Fruit fly (Drosophila melanogaster) whole organism, embryonic: ENCODE results near the gene CG13603.

ENCODE experiments used
- BEAF-32 ChIP-seq: fragments of 200-800 bp; sonication (Bioruptor generic); optimal IDR thresholded peaks from 3 replicates; lab custom pipeline; 2017; ENCODE audit warnings: missing biosample characterization, missing genetic modification characterization, mild to moderate bottlenecking, moderate library complexity, missing genetic modification reagents
- CG10654 ChIP-seq: fragments of 200-800 bp; sonication (Bioruptor generic); optimal IDR thresholded peaks from 2 replicates; lab custom pipeline; 2016; ENCODE audit warnings: missing biosample characterization, missing genetic modification characterization
- CG11456 ChIP-seq: fragments of 200-800 bp; sonication (Bioruptor generic); IDR thresholded peaks from 3 replicates; pipeline ENCODE4 v1.3.6; 2022; ENCODE audit warnings: missing biosample characterization, missing genetic modification characterization
- CG12659 ChIP-seq: fragments of 200-800 bp; sonication (Bioruptor generic); optimal IDR thresholded peaks from 3 replicates; lab custom pipeline; 2017; ENCODE audit warnings: mild to moderate bottlenecking, missing biosample characterization, missing genetic modification reagents, missing genetic modification characterization
- CG13296 ChIP-seq: fragments of 200-800 bp; sonication (Bioruptor generic); optimal IDR thresholded peaks from 3 replicates; lab custom pipeline; 2018; ENCODE audit warnings: missing biosample characterization, mild to moderate bottlenecking, missing genetic modification characterization
- CG15479 ChIP-seq: fragments of 200-800 bp; sonication (Bioruptor generic); optimal IDR thresholded peaks from 3 replicates; lab custom pipeline; 2019; ENCODE audit warnings: missing biosample characterization, mild to moderate bottlenecking, missing genetic modification characterization, moderate library complexity
- CG1647 ChIP-seq: fragments of 200-800 bp; sonication (Bioruptor generic); optimal IDR thresholded peaks from 3 replicates; lab custom pipeline; 2016; ENCODE audit warnings: missing biosample characterization, missing genetic modification characterization
- CG17568 ChIP-seq: fragments of 200-800 bp; sonication (Bioruptor generic); optimal IDR thresholded peaks from 2 replicates; lab custom pipeline; 2018; ENCODE audit warnings: missing biosample characterization, mild to moderate bottlenecking, missing genetic modification characterization, moderate library complexity
- CG2116 ChIP-seq: fragments of 200-800 bp; sonication (Bioruptor generic); optimal IDR thresholded peaks from 3 replicates; lab custom pipeline; 2018; ENCODE audit warnings: missing biosample characterization, mild to moderate bottlenecking, missing genetic modification characterization
- CG43689 ChIP-seq: fragments of 200-800 bp; sonication (Bioruptor generic); IDR thresholded peaks from 2 replicates; pipeline ENCODE4 v1.3.6; 2022; ENCODE audit warnings: missing biosample characterization, missing genetic modification characterization
- CG6854 ChIP-seq: fragments of 200-800 bp; sonication (Bioruptor generic); optimal IDR thresholded peaks from 3 replicates; lab custom pipeline; 2017; ENCODE audit warnings: missing biosample characterization, mild to moderate bottlenecking, missing genetic modification characterization
- CG7556 ChIP-seq: fragments of 200-800 bp; sonication (Bioruptor generic); optimal IDR thresholded peaks from 2 replicates; lab custom pipeline; 2017; ENCODE audit warnings: missing biosample characterization, mild to moderate bottlenecking, missing genetic modification characterization
- CG7928 ChIP-seq: fragments of 200-800 bp; sonication (Bioruptor generic); optimal IDR thresholded peaks from 2 replicates; lab custom pipeline; 2017; ENCODE audit warnings: missing biosample characterization, mild to moderate bottlenecking, missing genetic modification characterization
- CG8089 ChIP-seq: fragments of 200-800 bp; sonication (Bioruptor generic); optimal IDR thresholded peaks from 3 replicates; lab custom pipeline; 2016; ENCODE audit warnings: missing biosample characterization, missing genetic modification characterization
- CrebB ChIP-seq: fragments of 200-800 bp; sonication (Bioruptor generic); optimal IDR thresholded peaks from 3 replicates; lab custom pipeline; 2018; ENCODE audit warnings: missing biosample characterization, mild to moderate bottlenecking, missing genetic modification characterization
- D ChIP-seq, 2 experiments: fragments of 200-800 bp in 1 of 2; fragments of >200 bp in 1 of 2; sonication (Bioruptor generic) in 1 of 2; optimal IDR thresholded peaks; 2 replicates in 1 of 2; 3 replicates in 1 of 2; lab custom pipeline; 2017; ENCODE audit warnings: mild to moderate bottlenecking in 1 of 2, missing biosample characterization in 1 of 2, missing genetic modification characterization in 1 of 2, missing genetic modification reagents in 1 of 2
- Dp ChIP-seq: fragments of 200-800 bp; sonication (Bioruptor generic); optimal IDR thresholded peaks from 2 replicates; lab custom pipeline; 2018; ENCODE audit warnings: missing biosample characterization, mild to moderate bottlenecking, missing genetic modification characterization, moderate library complexity
- E2f2 ChIP-seq: fragments of 200-800 bp; sonication (Bioruptor generic); IDR thresholded peaks from 2 replicates; pipeline ENCODE4 v1.3.6; 2022; ENCODE audit warnings: missing biosample characterization, missing genetic modification characterization
- Hmr ChIP-seq: fragments of 200-800 bp; sonication (Bioruptor generic); optimal IDR thresholded peaks from 3 replicates; lab custom pipeline; 2017; ENCODE audit warnings: mild to moderate bottlenecking, missing biosample characterization, missing genetic modification reagents, missing genetic modification characterization
- Hr3 ChIP-seq: fragments of 200-800 bp; sonication (Bioruptor generic); optimal IDR thresholded peaks from 3 replicates; lab custom pipeline; 2016; ENCODE audit warnings: missing biosample characterization, missing genetic modification characterization
- MBD-R2 ChIP-seq: fragments of 200-800 bp; sonication (Bioruptor generic); IDR thresholded peaks from 2 replicates; pipeline ENCODE4 v1.3.6; 2022; ENCODE audit warnings: missing biosample characterization, missing genetic modification characterization
- Nf-YC ChIP-seq: fragments of 200-800 bp; optimal IDR thresholded peaks from 3 replicates; lab custom pipeline; 2019; ENCODE audit warnings: missing biosample characterization, mild to moderate bottlenecking, missing genetic modification characterization, moderate library complexity
- Pdp1 ChIP-seq, 2 experiments: fragments of 200-800 bp; sonication (Bioruptor generic); optimal IDR thresholded peaks; 3 replicates each; lab custom pipeline; 2016; ENCODE audit warnings: missing biosample characterization in 2 of 2, missing genetic modification characterization in 2 of 2, mild to moderate bottlenecking in 1 of 2, moderate library complexity in 1 of 2
- Sin3A ChIP-seq: fragments of >200 bp; optimal IDR thresholded peaks from 2 replicates; lab custom pipeline; 2018
- Ssrp ChIP-seq: fragments of 200-800 bp; sonication (Bioruptor generic); optimal IDR thresholded peaks from 2 replicates; lab custom pipeline; 2018; ENCODE audit warnings: missing biosample characterization, mild to moderate bottlenecking, missing genetic modification characterization, moderate library complexity
- Usf ChIP-seq: fragments of 200-800 bp; sonication (Bioruptor generic); optimal IDR thresholded peaks from 2 replicates; lab custom pipeline; 2017; ENCODE audit warnings: missing genotype, missing biosample characterization, missing genetic modification characterization
- al ChIP-seq: fragments of 200-800 bp; sonication (Bioruptor generic); IDR thresholded peaks from 2 replicates; pipeline ENCODE4 v1.3.6; 2022; ENCODE audit warnings: missing biosample characterization, missing genetic modification characterization
- aop ChIP-seq: fragments of 200-800 bp; sonication (Bioruptor generic); IDR thresholded peaks from 2 replicates; pipeline ENCODE4 v1.3.6; 2022; ENCODE audit warnings: missing biosample characterization, missing genetic modification characterization
- chn ChIP-seq: fragments of 200-800 bp; sonication (Bioruptor generic); optimal IDR thresholded peaks from 2 replicates; lab custom pipeline; 2016; ENCODE audit warnings: missing biosample characterization, missing genetic modification characterization
- dan ChIP-seq: fragments of 200-800 bp; sonication (Bioruptor generic); IDR thresholded peaks from 2 replicates; pipeline ENCODE4 v1.3.6; 2022; ENCODE audit warnings: missing biosample characterization, missing genetic modification characterization
- dimm ChIP-seq: fragments of 200-800 bp; sonication (Bioruptor generic); IDR thresholded peaks from 2 replicates; pipeline ENCODE4 v1.3.6; 2022; ENCODE audit warnings: missing biosample characterization, missing genetic modification characterization
- dysf ChIP-seq: fragments of 200-800 bp; sonication (Bioruptor generic); IDR thresholded peaks from 3 replicates; pipeline ENCODE4 v1.3.6; 2022; ENCODE audit warnings: missing biosample characterization, missing genetic modification characterization
- fd102C ChIP-seq: fragments of 200-800 bp; sonication (Bioruptor generic); optimal IDR thresholded peaks from 2 replicates; lab custom pipeline; 2018; ENCODE audit warnings: missing biosample characterization, mild to moderate bottlenecking, missing genetic modification characterization, moderate library complexity
- ftz-f1 ChIP-seq: fragments of 200-800 bp; sonication (Bioruptor generic); optimal IDR thresholded peaks from 2 replicates; lab custom pipeline; 2016; ENCODE audit warnings: missing biosample characterization, missing genetic modification characterization
- hbn ChIP-seq: fragments of 200-800 bp; sonication (Bioruptor generic); IDR thresholded peaks from 2 replicates; pipeline ENCODE4 v1.3.6; 2022; ENCODE audit warnings: missing biosample characterization, missing genetic modification characterization; ENCODE audit not compliant: partially characterized antibody
- jumu ChIP-seq: fragments of 200-800 bp; sonication (Bioruptor generic); optimal IDR thresholded peaks from 3 replicates; lab custom pipeline; 2016; ENCODE audit warnings: missing biosample characterization, missing genetic modification characterization
- kni ChIP-seq: fragments of 200-800 bp; sonication (Bioruptor generic); optimal IDR thresholded peaks from 3 replicates; lab custom pipeline; 2017; ENCODE audit warnings: mild to moderate bottlenecking, missing biosample characterization, missing genetic modification reagents, missing genetic modification characterization
- lmd ChIP-seq: fragments of 200-800 bp; sonication (Bioruptor generic); IDR thresholded peaks from 2 replicates; pipeline ENCODE4 v1.3.6; 2022; ENCODE audit warnings: missing biosample characterization, missing genetic modification characterization
- lov ChIP-seq, 2 experiments: fragments of 200-800 bp in 1 of 2; fragments of >200 bp in 1 of 2; sonication (Bioruptor generic) in 1 of 2; IDR thresholded peaks in 1 of 2; optimal IDR thresholded peaks in 1 of 2; 2 replicates in 1 of 2; 3 replicates in 1 of 2; pipeline versions ENCODE4 v1.3.6 to Lab custom; 2017 to 2022; ENCODE audit warnings: missing biosample characterization in 1 of 2, missing genetic modification characterization in 1 of 2
- onecut ChIP-seq: fragments of 200-800 bp; sonication (Bioruptor generic); IDR thresholded peaks from 2 replicates; pipeline ENCODE4 v1.3.6; 2022; ENCODE audit warnings: missing biosample characterization, missing genetic modification characterization
- p53 ChIP-seq: fragments of 200-800 bp; sonication (Bioruptor generic); optimal IDR thresholded peaks from 2 replicates; lab custom pipeline; 2016; ENCODE audit warnings: missing biosample characterization, missing genetic modification characterization
- pb ChIP-seq: fragments of 200-800 bp; sonication (Bioruptor generic); optimal IDR thresholded peaks from 3 replicates; lab custom pipeline; 2016; ENCODE audit warnings: missing biosample characterization, missing genetic modification characterization
- phol ChIP-seq: fragments of 200-800 bp; sonication (Bioruptor generic); optimal IDR thresholded peaks from 3 replicates; lab custom pipeline; 2018; ENCODE audit warnings: missing biosample characterization, mild to moderate bottlenecking, missing genetic modification characterization, moderate library complexity
- pros ChIP-seq: fragments of 200-800 bp; sonication (Bioruptor generic); optimal IDR thresholded peaks from 3 replicates; lab custom pipeline; 2019; ENCODE audit warnings: missing biosample characterization, mild to moderate bottlenecking, missing genetic modification characterization, moderate library complexity
- sd ChIP-seq: fragments of 200-800 bp; sonication (Bioruptor generic); optimal IDR thresholded peaks from 3 replicates; lab custom pipeline; 2018; ENCODE audit warnings: missing biosample characterization, mild to moderate bottlenecking, missing genetic modification characterization, moderate library complexity
- sim ChIP-seq: fragments of 200-800 bp; sonication (Bioruptor generic); IDR thresholded peaks from 2 replicates; pipeline ENCODE4 v1.3.6; 2022; ENCODE audit warnings: missing biosample characterization, missing genetic modification characterization
- ssp ChIP-seq: fragments of 200-800 bp; sonication (Bioruptor generic); IDR thresholded peaks from 2 replicates; pipeline ENCODE4 v1.3.6; 2022; ENCODE audit warnings: missing biosample characterization, missing genetic modification characterization
- tap ChIP-seq: fragments of 200-800 bp; optimal IDR thresholded peaks from 3 replicates; lab custom pipeline; 2019; ENCODE audit warnings: missing biosample characterization, mild to moderate bottlenecking, missing genetic modification characterization, moderate library complexity
- tin ChIP-seq: fragments of 200-800 bp; sonication (Bioruptor generic); optimal IDR thresholded peaks from 3 replicates; lab custom pipeline; 2016; ENCODE audit warnings: missing biosample characterization, missing genetic modification characterization
- tx ChIP-seq: fragments of 200-800 bp; sonication (Bioruptor generic); optimal IDR thresholded peaks from 2 replicates; lab custom pipeline; 2016; ENCODE audit warnings: missing biosample characterization, missing genetic modification characterization
- zf30C ChIP-seq: fragments of 200-800 bp; sonication (Bioruptor generic); optimal IDR thresholded peaks from 3 replicates; lab custom pipeline; 2018; ENCODE audit warnings: missing biosample characterization, mild to moderate bottlenecking, missing genetic modification characterization

CG13603 gene

dm6 chr3R:23996224-23996623, 9.9 kb upstream of the CG13603 start, which contains the start of gene LSm3:
Gene LSm3, plus strand, starts transcription at chr3R:23996262.
- TF ChIP-seq Sin3A (lab: Kevin White, UChicago) (peak; percentile 29), kni (GFP tag; lab: Kevin White, UChicago) (no peak), pb (no peak), CG43689 (GFP tag; lab: Robert Waterston, UW) (no peak), CG10654 (GFP tag; lab: Kevin White, UChicago) (no peak), CG7928 (GFP tag; lab: Kevin White, UChicago) (no peak), dan (no peak), Pdp1 (GFP tag; optimal IDR thresholded peaks at IDR 0.05; lab: Kevin White, UChicago) (peak in 1 of 2 experiments; percentile 1), CG8089 (no peak), ftz-f1 (GFP tag; lab: Kevin White, UChicago) (no peak), Usf (GFP tag; lab: Kevin White, UChicago) (no peak), al (GFP tag; lab: Robert Waterston, UW) (no peak), onecut (GFP tag; lab: Robert Waterston, UW) (no peak), p53 (no peak), zf30C (GFP tag; lab: Kevin White, UChicago) (no peak), phol (no peak), sim (no peak), CG1647 (no peak), CG15479 (GFP tag; lab: Kevin White, UChicago) (peak; percentile 63), Hr3 (GFP tag; lab: Kevin White, UChicago) (no peak), chn (GFP tag; lab: Kevin White, UChicago) (no peak), BEAF-32 (peak; percentile 23), ssp (no peak), D (optimal IDR thresholded peaks at IDR 0.05; lab: Kevin White, UChicago) (no peak), D (GFP tag; optimal IDR thresholded peaks at IDR 0.05; lab: Kevin White, UChicago) (no peak), E2f2 (GFP tag; lab: Robert Waterston, UW) (peak; percentile 48), tap (no peak), jumu (GFP tag; lab: Kevin White, UChicago) (no peak), CG6854 (GFP tag; lab: Kevin White, UChicago) (no peak), Hmr (GFP tag; lab: Kevin White, UChicago) (no peak), sd (no peak), lmd (GFP tag; lab: Robert Waterston, UW) (no peak), dysf (GFP tag; lab: Robert Waterston, UW) (no peak), dimm (GFP tag; lab: Robert Waterston, UW) (no peak), pros (GFP tag; lab: Kevin White, UChicago) (no peak), CG7556 (no peak), tx (GFP tag; lab: Kevin White, UChicago) (no peak), Dp (GFP tag; lab: Kevin White, UChicago) (peak; percentile 44), CG12659 (peak; percentile 23), Nf-YC (tag; lab: Kevin White, UChicago) (no peak), fd102C (GFP tag; lab: Kevin White, UChicago) (no peak), aop (GFP tag; lab: Robert Waterston, UW) (no peak), CG13296 (GFP tag; lab: Kevin White, UChicago) (no peak), MBD-R2 (GFP tag; lab: Robert Waterston, UW) (peak; percentile 65), tin (no peak), Ssrp (tag; lab: Kevin White, UChicago) (no peak), hbn (GFP tag; lab: Robert Waterston, UW) (no peak), CrebB (tag; lab: Kevin White, UChicago) (no peak), CG17568 (no peak), lov (optimal IDR thresholded peaks at IDR 0.05; lab: Kevin White, UChicago) (no peak), lov (GFP tag; IDR thresholded peaks at IDR 0.05; lab: Robert Waterston, UW) (no peak), CG11456 (GFP tag; lab: Robert Waterston, UW) (no peak), CG2116 (GFP tag; lab: Kevin White, UChicago) (peak; percentile 48)
